Worm (Caenorhabditis elegans) whole organism, mixed stage, embryonic: Measurements from ENCODE around the gene fbxb-91.

Experiments
- bed-3 ChIP-seq: fragments of 200-800 bp; sonication (Bioruptor generic); optimal IDR thresholded peaks from 3 replicates; lab custom pipeline; 2018; ENCODE audit warnings: mild to moderate bottlenecking, missing genetic modification characterization, moderate library complexity, missing compliant biosample characterization
- ceh-39 ChIP-seq: fragments of 150-350 bp; optimal IDR thresholded peaks from 2 replicates; lab custom pipeline; 2014; ENCODE audit warnings: missing biosample characterization, missing genetic modification characterization
- elt-1 ChIP-seq: sonication (generic microtip); optimal IDR thresholded peaks from 2 replicates; lab custom pipeline; 2017; ENCODE audit warnings: missing genetic modification characterization, mild to moderate bottlenecking, missing compliant biosample characterization, antibody characterized with exemption, moderate library complexity, borderline replicate concordance; ENCODE audit not compliant: insufficient read depth
- sptf-1 ChIP-seq: sonication (generic microtip); optimal IDR thresholded peaks from 2 replicates; lab custom pipeline; 2017; ENCODE audit warnings: mild to moderate bottlenecking, missing genetic modification characterization, moderate library complexity, missing compliant biosample characterization

DNA sequence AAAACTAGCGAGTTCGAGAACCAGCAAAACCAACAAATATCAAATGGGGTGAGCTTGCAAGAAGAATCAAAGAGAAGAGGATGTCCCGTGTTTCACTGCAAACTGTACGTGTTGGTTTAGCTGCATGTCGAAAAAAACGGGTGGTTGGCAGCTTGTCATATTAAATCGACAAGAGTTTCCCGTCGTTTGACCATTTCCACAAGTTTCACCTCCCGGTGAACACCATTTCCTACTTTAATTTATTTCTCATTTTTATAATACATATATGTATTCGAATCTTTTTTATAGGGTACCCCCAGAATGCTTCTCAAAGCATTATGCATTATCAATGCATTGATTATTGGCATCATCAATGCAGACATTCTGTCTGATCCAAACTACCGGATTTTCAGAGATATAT, 44.7 kb upstream of the fbxb-91 start, which contains the start of gene Y8A9A.2:
- TF ChIP-seq elt-1, result no peak
- no peak for TF ChIP-seq sptf-1 (tag; lab: Kevin White, UChicago)
- TF ChIP-seq bed-3 (GFP tag; lab: Kevin White, UChicago), result no peak
- TF ChIP-seq ceh-39 (tag; lab: Kevin White, UChicago), result no peak
